Fruit fly (Drosophila melanogaster) Kc167 (cell line): Measurements from ENCODE around the gene omd.

Experiments used
- Myc ChIP-seq: fragments of >200 bp; optimal IDR thresholded peaks from 2 replicates; lab custom pipeline; 2017; ENCODE audit warnings: missing external identifiers
- Sin3A ChIP-seq: fragments of >200 bp; optimal IDR thresholded peaks from 2 replicates; lab custom pipeline; 2018; ENCODE audit warnings: missing external identifiers
- h ChIP-seq: fragments of >200 bp; optimal IDR thresholded peaks from 3 replicates; lab custom pipeline; 2018; ENCODE audit warnings: missing external identifiers
- insv ChIP-seq: fragments of >200 bp; optimal IDR thresholded peaks from 3 replicates; lab custom pipeline; 2018; ENCODE audit warnings: missing external identifiers
- psq ChIP-seq: fragments of >200 bp; optimal IDR thresholded peaks from 2 replicates; lab custom pipeline; 2017; ENCODE audit warnings: missing external identifiers
- ttk ChIP-seq: sonication (Bioruptor generic); optimal IDR thresholded peaks from 2 replicates; lab custom pipeline; 2017; ENCODE audit warnings: missing external identifiers

The omd gene

dm6 chr3R:13715674-13716454, 28.9 kb upstream of the omd start:
- no peak for TF ChIP-seq insv (lab: Kevin White, UChicago)
- no peak for TF ChIP-seq h (lab: Kevin White, UChicago)
- no peak for TF ChIP-seq psq (lab: Kevin White, UChicago)
- TF ChIP-seq Sin3A (lab: Kevin White, UChicago): no peak
- no peak for TF ChIP-seq Myc
- no peak for TF ChIP-seq ttk (lab: Kevin White, UChicago)

dm6 chr3R:13715012-13715673, 28.1 kb upstream of the omd start, which contains the start of gene kmr:
kmr (plus strand) TSS chr3R:13715207.
- no peak for TF ChIP-seq Myc
- no peak for TF ChIP-seq ttk (lab: Kevin White, UChicago)
- no peak for TF ChIP-seq insv (lab: Kevin White, UChicago)
- no peak for TF ChIP-seq Sin3A (lab: Kevin White, UChicago)
- TF ChIP-seq h (lab: Kevin White, UChicago): no peak
- no peak for TF ChIP-seq psq (lab: Kevin White, UChicago)

dm6 chr3R:13713984-13714532, 27.0 kb upstream of the omd start:
- TF ChIP-seq insv (lab: Kevin White, UChicago) (no peak), Sin3A (lab: Kevin White, UChicago) (no peak), Myc (no peak), ttk (lab: Kevin White, UChicago) (no peak), h (lab: Kevin White, UChicago) (no peak), psq (lab: Kevin White, UChicago) (no peak)

- TF ChIP-seq h (lab: Kevin White, UChicago) (no peak), insv (lab: Kevin White, UChicago) (no peak), psq (lab: Kevin White, UChicago) (no peak), ttk (lab: Kevin White, UChicago) (no peak), Myc (no peak), Sin3A (lab: Kevin White, UChicago) (no peak)
Observed at dm6 chr3R:13713541-13713940, 26.5 kb upstream of the omd start.

dm6 chr3R:13711735-13712134, 24.7 kb upstream of the omd start, which contains the start of the genes primo-1 and primo-2:
primo-1 (minus strand) TSS chr3R:13711835.
primo-2 (minus strand) TSS chr3R:13711835.
- no peak for TF ChIP-seq ttk (lab: Kevin White, UChicago)
- TF ChIP-seq psq (lab: Kevin White, UChicago): no peak
- no peak for TF ChIP-seq h (lab: Kevin White, UChicago)
- TF ChIP-seq Sin3A (lab: Kevin White, UChicago): no peak
- no peak for TF ChIP-seq insv (lab: Kevin White, UChicago)
- no peak for TF ChIP-seq Myc

- TF ChIP-seq psq (lab: Kevin White, UChicago) (no peak), Myc (no peak), ttk (lab: Kevin White, UChicago) (no peak), h (lab: Kevin White, UChicago) (no peak), insv (lab: Kevin White, UChicago) (no peak), Sin3A (lab: Kevin White, UChicago) (no peak)
Observed at dm6 chr3R:13710645-13711044, 23.6 kb upstream of the omd start.

dm6 chr3R:13709839-13710238, 22.8 kb upstream of the omd start, which contains the start of gene Argp:
Argp (minus strand) TSS chr3R:13709939.
- TF ChIP-seq Sin3A (lab: Kevin White, UChicago): no peak
- no peak for TF ChIP-seq ttk (lab: Kevin White, UChicago)
- no peak for TF ChIP-seq psq (lab: Kevin White, UChicago)
- TF ChIP-seq Myc: no peak
- TF ChIP-seq h (lab: Kevin White, UChicago): no peak
- no peak for TF ChIP-seq insv (lab: Kevin White, UChicago)

- TF ChIP-seq ttk (lab: Kevin White, UChicago) (no peak), insv (lab: Kevin White, UChicago) (no peak), psq (lab: Kevin White, UChicago) (no peak), Sin3A (lab: Kevin White, UChicago) (no peak), h (lab: Kevin White, UChicago) (no peak), Myc (no peak)
Observed at dm6 chr3R:13706457-13706856, 19.4 kb upstream of the omd start, which contains the start of gene Adgf-C. Adgf-C (plus strand) TSS chr3R:13706757.

- TF ChIP-seq psq (lab: Kevin White, UChicago) (no peak), Sin3A (lab: Kevin White, UChicago) (no peak), Myc (no peak), ttk (lab: Kevin White, UChicago) (no peak), insv (lab: Kevin White, UChicago) (no peak), h (lab: Kevin White, UChicago) (no peak)
Observed at dm6 chr3R:13705292-13705885, 18.4 kb upstream of the omd start, which contains the start of gene Adgf-D. Adgf-D (minus strand) TSS chr3R:13705402.

- TF ChIP-seq insv (lab: Kevin White, UChicago) (no peak), psq (lab: Kevin White, UChicago) (no peak), Myc (no peak), ttk (lab: Kevin White, UChicago) (no peak), Sin3A (lab: Kevin White, UChicago) (no peak)
Observed at dm6 chr3R:13700738-13701137, 13.7 kb upstream of the omd start, which contains the start of gene f-cup. f-cup (minus strand) TSS chr3R:13700838.

dm6 chr3R:13700192-13700591, 13.2 kb upstream of the omd start, which contains the start of gene ninaB:
ninaB (plus strand) TSS chr3R:13700565.
- TF ChIP-seq h (lab: Kevin White, UChicago) (no peak), insv (lab: Kevin White, UChicago) (no peak), Myc (no peak), Sin3A (lab: Kevin White, UChicago) (no peak), ttk (lab: Kevin White, UChicago) (no peak), psq (lab: Kevin White, UChicago) (no peak)
